Worm (Caenorhabditis elegans): ENCODE results near the gene W03H9.1.

Gene W03H9.1

DNA sequence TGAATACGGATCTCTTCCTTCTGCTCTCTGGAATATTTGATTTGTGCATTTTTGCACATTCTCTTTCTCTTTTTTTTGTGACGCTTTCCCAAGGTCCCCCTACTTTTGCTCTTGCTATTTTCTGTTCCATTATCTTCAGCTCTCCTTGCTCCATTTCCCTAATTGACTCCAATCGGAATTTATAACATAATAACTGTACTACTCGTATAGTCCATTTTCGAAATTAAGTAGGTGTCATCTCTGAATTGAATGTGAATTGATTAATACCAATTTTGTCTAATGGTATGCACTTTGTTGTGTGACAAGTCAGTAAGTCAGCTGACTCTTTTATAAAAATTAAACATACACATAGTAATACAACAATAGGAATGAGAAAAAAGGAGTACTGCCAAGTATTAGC is 46.0 kb upstream of the W03H9.1 start (continued):
- TF ChIP-seq lir-3 (tag; optimal IDR thresholded peaks at IDR 0.05; ENCODE audit: poor library complexity) (no peak), ztf-11 (tag; optimal IDR thresholded peaks at IDR 0.05) (peak in 1 of 2 experiments; percentile 51), ama-1 (optimal IDR thresholded peaks at IDR 0.05) (no peak), nhr-77 (tag; optimal IDR thresholded peaks at IDR 0.05) (no peak), mef-2 (tag; optimal IDR thresholded peaks at IDR 0.05) (no peak), mab-9 (GFP tag; IDR thresholded peaks at IDR 0.05) (peak; percentile 51; the same call in 1 of the 2 replicates), unc-30 (tag; optimal IDR thresholded peaks at IDR 0.05) (no peak), nhr-85 (tag) (no peak), egl-13 (tag; optimal IDR thresholded peaks at IDR 0.05) (no peak), nhr-11 (tag; optimal IDR thresholded peaks at IDR 0.05) (no peak), nhr-19 (GFP tag; conservative IDR thresholded peaks at IDR 0.05) (no peak), elt-2 (tag; optimal IDR thresholded peaks at IDR 0.05) (no peak), zag-1 (tag; optimal IDR thresholded peaks at IDR 0.05) (peak; percentile 86), dpl-1 (GFP tag; optimal IDR thresholded peaks at IDR 0.05) (no peak), swsn-7 (tag; optimal IDR thresholded peaks at IDR 0.05) (peak; percentile 16), vab-15 (tag; optimal IDR thresholded peaks at IDR 0.05) (no peak), fos-1 (tag; optimal IDR thresholded peaks at IDR 0.05) (no peak), ceh-63 (GFP tag; optimal IDR thresholded peaks at IDR 0.05) (no peak), pag-3 (tag; optimal IDR thresholded peaks at IDR 0.05; ENCODE audit: borderline replicate concordance, insufficient read depth) (no peak), unc-98 (GFP tag; IDR thresholded peaks at IDR 0.05) (no peak), grh-1 (GFP tag; IDR thresholded peaks at IDR 0.05) (no peak), nhr-237 (tag; optimal IDR thresholded peaks at IDR 0.05) (no peak), lin-35 (GFP tag; optimal IDR thresholded peaks at IDR 0.05) (no peak), lin-39 (tag; optimal IDR thresholded peaks at IDR 0.05) (no peak), snu-23 (GFP tag; optimal IDR thresholded peaks at IDR 0.05) (no peak), efl-1 (optimal IDR thresholded peaks at IDR 0.05) (no peak), efl-1 (GFP tag; optimal IDR thresholded peaks at IDR 0.05 in 1 of 2) (peak in 1 of 2 experiments; percentile 57), fkh-4 (tag; optimal IDR thresholded peaks at IDR 0.05; ENCODE audit: borderline replicate concordance) (no peak), ceh-8 (GFP tag; optimal IDR thresholded peaks at IDR 0.05) (no peak), irx-1 (tag; optimal IDR thresholded peaks at IDR 0.05) (no peak), F16B12.6 (tag; optimal IDR thresholded peaks at IDR 0.05) (no peak), tbx-2 (tag; optimal IDR thresholded peaks at IDR 0.05) (no peak), mdl-1 (tag; optimal IDR thresholded peaks at IDR 0.05) (no peak), nhr-12 (tag; optimal IDR thresholded peaks at IDR 0.05) (no peak), pqm-1 (tag; optimal IDR thresholded peaks at IDR 0.05) (no peak), fkh-8 (tag; optimal IDR thresholded peaks at IDR 0.05) (no peak)

ce11 chrII:14187456-14187855 is 37.5 kb upstream of the W03H9.1 start:
- TF ChIP-seq nhr-85 (tag) = peak; percentile 35
- no peak for TF ChIP-seq mdl-1 (tag; optimal IDR thresholded peaks at IDR 0.05)
- TF ChIP-seq nhr-11 (tag; optimal IDR thresholded peaks at IDR 0.05) = no peak
- TF ChIP-seq efl-1 (optimal IDR thresholded peaks at IDR 0.05) = peak in 1 of 2 experiments; percentile 4
- TF ChIP-seq efl-1 (GFP tag; optimal IDR thresholded peaks at IDR 0.05 in 1 of 2) = peak; percentile 54 to 74
- TF ChIP-seq lin-35 (GFP tag; optimal IDR thresholded peaks at IDR 0.05) = peak in 1 of 2 experiments; percentile 32
- TF ChIP-seq dpl-1 (GFP tag; optimal IDR thresholded peaks at IDR 0.05) = peak; percentile 36 to 52 (median 46)
- TF ChIP-seq elt-3 (tag; optimal IDR thresholded peaks at IDR 0.05) = no peak
- no peak for TF ChIP-seq unc-98 (GFP tag; IDR thresholded peaks at IDR 0.05)
- TF ChIP-seq lin-14 (GFP tag; optimal IDR thresholded peaks at IDR 0.05) = peak; percentile 4

ce11 chrII:14186937-14187336 is 37.0 kb upstream of the W03H9.1 start:
- TF ChIP-seq ztf-11 (tag; optimal IDR thresholded peaks at IDR 0.05) (no peak), F16B12.6 (tag; optimal IDR thresholded peaks at IDR 0.05) (no peak), nhr-20 (tag; optimal IDR thresholded peaks at IDR 0.05) (no peak), fos-1 (tag; optimal IDR thresholded peaks at IDR 0.05) (no peak), snpc-4 (tag; optimal IDR thresholded peaks at IDR 0.05) (no peak), hpl-2 (GFP tag; optimal IDR thresholded peaks at IDR 0.05) (no peak)
